Fruit fly (Drosophila melanogaster) whole organism, embryonic: ENCODE measurements around the gene Nrd1.

Source experiments
- Antp ChIP-seq: fragments of 200-800 bp; sonication (Bioruptor generic); optimal IDR thresholded peaks from 3 replicates; lab custom pipeline; 2016; ENCODE audit warnings: missing biosample characterization, missing genetic modification characterization
- Asciz ChIP-seq: fragments of 200-800 bp; sonication (Bioruptor generic); optimal IDR thresholded peaks from 2 replicates; lab custom pipeline; 2017; ENCODE audit warnings: missing biosample characterization, mild to moderate bottlenecking, missing genetic modification characterization, missing genetic modification reagents
- Awh ChIP-seq: fragments of 200-800 bp; sonication (Bioruptor generic); IDR thresholded peaks from 2 replicates; pipeline ENCODE4, ENCODE4 v1.3.6; 2022; ENCODE audit warnings: missing biosample characterization, missing genetic modification characterization
- Bteb2 ChIP-seq: fragments of 200-800 bp; sonication (Bioruptor generic); optimal IDR thresholded peaks from 2 replicates; lab custom pipeline; 2016; ENCODE audit warnings: missing biosample characterization, missing genetic modification characterization
- CG12155 ChIP-seq: fragments of 200-800 bp; sonication (Bioruptor generic); optimal IDR thresholded peaks from 3 replicates; lab custom pipeline; 2016; ENCODE audit warnings: missing biosample characterization, missing genetic modification characterization
- CG12299 ChIP-seq: fragments of 200-800 bp; sonication (Bioruptor generic); optimal IDR thresholded peaks from 2 replicates; lab custom pipeline; 2018; ENCODE audit warnings: missing biosample characterization, mild to moderate bottlenecking, missing genetic modification characterization
- CG13287 ChIP-seq: fragments of 200-800 bp; sonication (Bioruptor generic); IDR thresholded peaks from 2 replicates; pipeline ENCODE4 v1.3.6; 2022; ENCODE audit warnings: missing biosample characterization, missing genetic modification characterization; ENCODE audit not compliant: partially characterized antibody
- CG13424 ChIP-seq: fragments of 200-800 bp; sonication (Bioruptor generic); optimal IDR thresholded peaks from 2 replicates; lab custom pipeline; 2019; ENCODE audit warnings: missing biosample characterization, mild to moderate bottlenecking, missing genetic modification characterization, moderate library complexity
- CG14014 ChIP-seq: fragments of 200-800 bp; sonication (Bioruptor generic); IDR thresholded peaks from 2 replicates; pipeline ENCODE4 v1.3.6; 2022; ENCODE audit warnings: missing biosample characterization, missing genetic modification characterization
- CG15073 ChIP-seq: fragments of 200-800 bp; sonication (Bioruptor generic); optimal IDR thresholded peaks from 2 replicates; lab custom pipeline; 2016; ENCODE audit warnings: missing biosample characterization, missing genetic modification characterization
- CG17359 ChIP-seq: fragments of 200-800 bp; sonication (Bioruptor generic); optimal IDR thresholded peaks from 3 replicates; lab custom pipeline; 2018; ENCODE audit warnings: missing biosample characterization, mild to moderate bottlenecking, missing genetic modification characterization, moderate library complexity
- CG1832 ChIP-seq: fragments of 200-800 bp; sonication (Bioruptor generic); optimal IDR thresholded peaks from 2 replicates; lab custom pipeline; 2017; ENCODE audit warnings: missing biosample characterization, mild to moderate bottlenecking, missing genetic modification characterization, inconsistent platforms
- CG31224 ChIP-seq: fragments of 200-800 bp; sonication (Bioruptor generic); IDR thresholded peaks from 2 replicates; pipeline ENCODE4 v1.3.6; 2022; ENCODE audit warnings: missing biosample characterization, missing genetic modification characterization
- CG32532 ChIP-seq: fragments of 200-800 bp; sonication (Bioruptor generic); IDR thresholded peaks from 2 replicates; pipeline ENCODE4 v1.3.6; 2022; ENCODE audit warnings: missing biosample characterization, missing genetic modification characterization
- CG3407 ChIP-seq: fragments of 200-800 bp; sonication (Bioruptor generic); optimal IDR thresholded peaks from 2 replicates; lab custom pipeline; 2018; ENCODE audit warnings: missing biosample characterization, mild to moderate bottlenecking, missing genetic modification characterization
- CG5953 ChIP-seq: fragments of 200-800 bp; sonication (Bioruptor generic); IDR thresholded peaks from 2 replicates; pipeline ENCODE4 v1.3.6; 2022; ENCODE audit warnings: missing biosample characterization, missing genetic modification characterization
- CG6175 ChIP-seq: fragments of 200-800 bp; sonication (Bioruptor generic); IDR thresholded peaks from 3 replicates; pipeline ENCODE4 v1.3.6; 2022; ENCODE audit warnings: missing biosample characterization, missing genetic modification characterization
- CG6689 ChIP-seq: fragments of 200-800 bp; sonication (Bioruptor generic); IDR thresholded peaks from 2 replicates; pipeline ENCODE4 v1.3.6; 2022; ENCODE audit warnings: missing biosample characterization, missing genetic modification characterization
- CG6791 ChIP-seq: fragments of 200-800 bp; sonication (Bioruptor generic); IDR thresholded peaks from 3 replicates; pipeline ENCODE4 v1.3.6; 2022; ENCODE audit warnings: missing biosample characterization, missing genetic modification characterization; ENCODE audit not compliant: partially characterized antibody
- Camta ChIP-seq: fragments of 200-800 bp; sonication (Bioruptor generic); optimal IDR thresholded peaks from 2 replicates; lab custom pipeline; 2016; ENCODE audit warnings: missing biosample characterization, missing genetic modification characterization
- D19B ChIP-seq: fragments of 200-800 bp; sonication (Bioruptor generic); optimal IDR thresholded peaks from 2 replicates; lab custom pipeline; 2017; ENCODE audit warnings: missing biosample characterization, mild to moderate bottlenecking, missing genetic modification characterization
- Doc3 ChIP-seq: fragments of 200-800 bp; sonication (Bioruptor generic); IDR thresholded peaks from 3 replicates; pipeline ENCODE4 v1.3.6; 2022; ENCODE audit warnings: missing biosample characterization, missing genetic modification characterization; ENCODE audit not compliant: partially characterized antibody
- Drgx ChIP-seq: fragments of 200-800 bp; sonication (Bioruptor generic); IDR thresholded peaks from 2 replicates; pipeline ENCODE4 v1.3.6; 2022; ENCODE audit warnings: missing biosample characterization, missing genetic modification characterization
- Lim3 ChIP-seq: fragments of 200-800 bp; sonication (Bioruptor generic); IDR thresholded peaks from 2 replicates; pipeline ENCODE4 v1.3.6; 2022; ENCODE audit warnings: missing biosample characterization, missing genetic modification characterization
- MESR4 ChIP-seq: fragments of 200-800 bp; sonication (Bioruptor generic); optimal IDR thresholded peaks from 2 replicates; lab custom pipeline; 2018; ENCODE audit warnings: missing biosample characterization, mild to moderate bottlenecking, missing genetic modification characterization, moderate library complexity
- NFAT ChIP-seq: fragments of 200-800 bp; sonication (Bioruptor generic); IDR thresholded peaks from 2 replicates; pipeline ENCODE4 v1.3.6; 2022; ENCODE audit warnings: missing biosample characterization, missing genetic modification characterization
- Oli ChIP-seq: fragments of 200-800 bp; sonication (Bioruptor generic); optimal IDR thresholded peaks from 2 replicates; lab custom pipeline; 2018; ENCODE audit warnings: missing biosample characterization, mild to moderate bottlenecking, missing genetic modification characterization, moderate library complexity
- Opbp ChIP-seq: fragments of 200-800 bp; sonication (Bioruptor generic); IDR thresholded peaks from 3 replicates; pipeline ENCODE4 v1.3.6; 2022; ENCODE audit warnings: missing biosample characterization, missing genetic modification characterization; ENCODE audit not compliant: partially characterized antibody
- Pdp1 ChIP-seq, 2 experiments: fragments of 200-800 bp; sonication (Bioruptor generic); optimal IDR thresholded peaks; 3 replicates each; lab custom pipeline; 2016; ENCODE audit warnings: missing biosample characterization in 2 of 2, missing genetic modification characterization in 2 of 2, mild to moderate bottlenecking in 1 of 2, moderate library complexity in 1 of 2
- Rfx ChIP-seq: fragments of 200-800 bp; sonication (Bioruptor generic); IDR thresholded peaks from 2 replicates; pipeline ENCODE4 v1.3.6; 2022; ENCODE audit warnings: missing biosample characterization, missing genetic modification characterization
- Sry-β ChIP-seq: fragments of 200-800 bp; sonication (Bioruptor generic); optimal IDR thresholded peaks from 2 replicates; lab custom pipeline; 2018; ENCODE audit warnings: missing biosample characterization, mild to moderate bottlenecking, missing genetic modification characterization, moderate library complexity
- Stat92E ChIP-seq, 3 experiments: fragments of >200 bp in 2 of 3; fragments of 200-800 bp in 1 of 3; sonication (Bioruptor generic) in 1 of 3; optimal IDR thresholded peaks; 2 replicates each; lab custom pipeline; 2017 to 2019; ENCODE audit warnings: missing biosample characterization in 3 of 3, missing genetic modification characterization in 3 of 3, mild to moderate bottlenecking in 1 of 3, moderate library complexity in 1 of 3
- Usf ChIP-seq: fragments of 200-800 bp; sonication (Bioruptor generic); optimal IDR thresholded peaks from 2 replicates; lab custom pipeline; 2017; ENCODE audit warnings: missing genotype, missing biosample characterization, missing genetic modification characterization
- YL-1 ChIP-seq: fragments of 200-800 bp; sonication (Bioruptor generic); optimal IDR thresholded peaks from 3 replicates; lab custom pipeline; 2017; ENCODE audit warnings: missing biosample characterization, mild to moderate bottlenecking, missing genetic modification characterization
- ap ChIP-seq: fragments of 200-800 bp; sonication (Bioruptor generic); IDR thresholded peaks from 2 replicates; pipeline ENCODE4 v1.3.6; 2022; ENCODE audit warnings: missing biosample characterization, missing genetic modification characterization
- bsh ChIP-seq, 2 experiments: fragments of 200-800 bp; sonication (Bioruptor generic); optimal IDR thresholded peaks; 2 replicates each; lab custom pipeline; 2017 to 2018; ENCODE audit warnings: mild to moderate bottlenecking in 2 of 2, missing biosample characterization in 2 of 2, missing genetic modification characterization in 2 of 2, moderate library complexity in 1 of 2
- dmrt11E ChIP-seq: fragments of 200-800 bp; sonication (Bioruptor generic); optimal IDR thresholded peaks from 3 replicates; lab custom pipeline; 2018; ENCODE audit warnings: missing biosample characterization, mild to moderate bottlenecking, missing genetic modification characterization, moderate library complexity
- dmrt99B ChIP-seq: fragments of 200-800 bp; sonication (Bioruptor generic); optimal IDR thresholded peaks from 2 replicates; lab custom pipeline; 2018; ENCODE audit warnings: missing biosample characterization, mild to moderate bottlenecking, missing genetic modification characterization, moderate library complexity
- gcm2 ChIP-seq: fragments of 200-800 bp; sonication (Bioruptor generic); optimal IDR thresholded peaks from 2 replicates; lab custom pipeline; 2016; ENCODE audit warnings: missing biosample characterization, missing genetic modification characterization
- h ChIP-seq: fragments of >200 bp; optimal IDR thresholded peaks from 2 replicates; lab custom pipeline; 2017
- klu ChIP-seq: fragments of 200-800 bp; sonication (Bioruptor generic); IDR thresholded peaks from 2 replicates; pipeline ENCODE4 v1.3.6; 2022; ENCODE audit warnings: missing biosample characterization, missing genetic modification characterization
- lab ChIP-seq: fragments of 200-800 bp; sonication (Bioruptor generic); optimal IDR thresholded peaks from 3 replicates; lab custom pipeline; 2017; ENCODE audit warnings: missing biosample characterization, missing genetic modification characterization, mild to moderate bottlenecking, moderate library complexity, missing genetic modification reagents
- lilli ChIP-seq: fragments of 200-800 bp; sonication (Bioruptor generic); optimal IDR thresholded peaks from 3 replicates; lab custom pipeline; 2016; ENCODE audit warnings: missing biosample characterization, missing genetic modification characterization
- p53 ChIP-seq: fragments of 200-800 bp; sonication (Bioruptor generic); optimal IDR thresholded peaks from 2 replicates; lab custom pipeline; 2016; ENCODE audit warnings: missing biosample characterization, missing genetic modification characterization
- peb ChIP-seq: fragments of 200-800 bp; sonication (Bioruptor generic); IDR thresholded peaks from 2 replicates; pipeline ENCODE4 v1.3.6; 2022; ENCODE audit warnings: missing biosample characterization, missing genetic modification characterization
- seq ChIP-seq: fragments of 200-800 bp; sonication (Bioruptor generic); IDR thresholded peaks from 2 replicates; pipeline ENCODE4 v1.3.6; 2022; ENCODE audit warnings: missing biosample characterization, missing genetic modification characterization
- tna ChIP-seq: fragments of 200-800 bp; sonication (Bioruptor generic); IDR thresholded peaks from 2 replicates; pipeline ENCODE4 v1.3.6; 2022; ENCODE audit warnings: missing biosample characterization, missing genetic modification characterization; ENCODE audit not compliant: partially characterized antibody
- trem ChIP-seq: fragments of 200-800 bp; optimal IDR thresholded peaks from 3 replicates; lab custom pipeline; 2019; ENCODE audit warnings: missing biosample characterization, mild to moderate bottlenecking, missing genetic modification characterization, moderate library complexity
- twi ChIP-seq: fragments of 200-800 bp; optimal IDR thresholded peaks from 2 replicates; lab custom pipeline; 2019; ENCODE audit warnings: missing biosample characterization, mild to moderate bottlenecking, missing genetic modification characterization, moderate library complexity
- unc-4 ChIP-seq: fragments of 200-800 bp; sonication (Bioruptor generic); IDR thresholded peaks from 2 replicates; pipeline ENCODE4 v1.3.6; 2022; ENCODE audit warnings: missing biosample characterization, missing genetic modification characterization; ENCODE audit not compliant: partially characterized antibody
- wor ChIP-seq: fragments of 200-800 bp; sonication (Bioruptor generic); IDR thresholded peaks from 2 replicates; pipeline ENCODE4 v1.3.6; 2022; ENCODE audit warnings: missing biosample characterization, missing genetic modification characterization

The Nrd1 gene

DNA sequence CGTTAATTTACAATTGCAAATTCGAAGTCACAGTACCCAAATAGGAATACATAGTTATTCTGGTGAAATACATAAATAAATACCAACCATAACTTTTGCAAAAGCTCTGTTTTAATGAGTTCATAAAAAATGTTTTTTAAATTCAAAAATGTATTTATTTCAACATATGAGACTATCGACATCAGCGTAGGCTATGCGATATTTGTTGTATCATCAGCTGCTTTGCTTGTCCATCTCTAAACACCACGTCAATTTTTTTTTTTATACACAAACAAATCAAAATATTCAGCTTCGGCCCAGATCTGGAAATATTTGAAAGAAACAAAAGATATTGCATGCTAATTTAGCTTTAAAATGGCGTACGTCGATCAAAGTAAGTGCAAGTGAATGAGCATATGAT lies 19.4 kb upstream of the Nrd1 start, which contains the start of gene CG1840 (continued):
- peak; percentile 50; the same call in 1 of the 2 replicates for TF ChIP-seq Rfx
- peak; percentile 10 for TF ChIP-seq CG13424 (tag; lab: Kevin White, UChicago)
- 0 out of 2 replicates have a peak, but pooled peaks have one; percentile 13 for TF ChIP-seq CG14014 (GFP tag; lab: Robert Waterston, UW)
- TF ChIP-seq Opbp (GFP tag; lab: Robert Waterston, UW) = peak; percentile 72
- no peak for TF ChIP-seq dmrt11E (tag; lab: Kevin White, UChicago)
- no peak for TF ChIP-seq CG31224 (GFP tag; lab: Robert Waterston, UW)
- no peak for TF ChIP-seq Sry-β (GFP tag; lab: Kevin White, UChicago)
- no peak for TF ChIP-seq Usf (GFP tag; lab: Kevin White, UChicago)
- no peak for TF ChIP-seq Drgx (GFP tag; lab: Robert Waterston, UW)
- no peak for TF ChIP-seq Oli (tag; lab: Kevin White, UChicago)
- TF ChIP-seq YL-1 (GFP tag; lab: Kevin White, UChicago) = peak; percentile 13
- TF ChIP-seq twi = no peak
- TF ChIP-seq CG1832 (GFP tag; lab: Kevin White, UChicago) = no peak
- peak; percentile 77 for TF ChIP-seq Doc3 (GFP tag; lab: Robert Waterston, UW)
- TF ChIP-seq Pdp1 (GFP tag; optimal IDR thresholded peaks at IDR 0.05; lab: Kevin White, UChicago) = peak in 1 of 2 experiments; percentile 95
- no peak for TF ChIP-seq Camta (GFP tag; lab: Kevin White, UChicago)
- peak; percentile 65 for TF ChIP-seq CG17359 (tag; lab: Kevin White, UChicago)
- TF ChIP-seq dmrt99B (tag; lab: Kevin White, UChicago) = no peak
- peak; percentile 85 for TF ChIP-seq CG13287 (GFP tag; lab: Robert Waterston, UW)
- no peak for TF ChIP-seq Awh (GFP tag; lab: Robert Waterston, UW)
- TF ChIP-seq NFAT (GFP tag; lab: Robert Waterston, UW) = no peak
- TF ChIP-seq lab (GFP tag; lab: Kevin White, UChicago) = no peak
- no peak for TF ChIP-seq CG5953 (GFP tag; lab: Robert Waterston, UW)
- no peak for TF ChIP-seq CG12155 (GFP tag; lab: Kevin White, UChicago)
- TF ChIP-seq CG3407 (GFP tag; lab: Kevin White, UChicago) = no peak
- no peak for TF ChIP-seq bsh (GFP tag; optimal IDR thresholded peaks at IDR 0.05; lab: Kevin White, UChicago)
- TF ChIP-seq Lim3 = no peak
- TF ChIP-seq CG15073 = no peak
- no peak for TF ChIP-seq seq (GFP tag; lab: Robert Waterston, UW)
- TF ChIP-seq lilli (GFP tag; lab: Kevin White, UChicago) = peak; percentile 8
- no peak for TF ChIP-seq h (lab: Kevin White, UChicago)
- TF ChIP-seq CG12299 (tag; lab: Kevin White, UChicago) = no peak
- TF ChIP-seq D19B (GFP tag; lab: Kevin White, UChicago) = no peak
- no peak for TF ChIP-seq Asciz (GFP tag; lab: Kevin White, UChicago)
- peak; percentile 80 for TF ChIP-seq unc-4 (GFP tag; lab: Robert Waterston, UW)
- TF ChIP-seq CG32532 (GFP tag; lab: Robert Waterston, UW) = peak; percentile 22; the same call in 1 of the 2 replicates
- TF ChIP-seq trem (tag; lab: Kevin White, UChicago) = no peak
- TF ChIP-seq CG6689 (GFP tag; lab: Robert Waterston, UW) = no peak
- peak; percentile 51; the same call in 1 of the 2 replicates for TF ChIP-seq tna (GFP tag; lab: Robert Waterston, UW)
- no peak for TF ChIP-seq Stat92E (GFP tag; optimal IDR thresholded peaks at IDR 0.05; lab: Kevin White, UChicago)
- no peak for TF ChIP-seq peb (GFP tag; lab: Robert Waterston, UW)
- TF ChIP-seq wor = no peak
- peak; percentile 77 for TF ChIP-seq CG6791 (GFP tag; lab: Robert Waterston, UW)
- no peak for TF ChIP-seq ap (GFP tag; lab: Robert Waterston, UW)
- TF ChIP-seq klu (GFP tag; lab: Robert Waterston, UW) = no peak
- TF ChIP-seq MESR4 = peak; percentile 67
- no peak for TF ChIP-seq CG6175
- TF ChIP-seq Bteb2 = no peak
- TF ChIP-seq p53 (GFP tag; lab: Kevin White, UChicago) = no peak
- no peak for TF ChIP-seq Antp (GFP tag; lab: Kevin White, UChicago)
- no peak for TF ChIP-seq gcm2 (GFP tag; lab: Kevin White, UChicago)
